Worm (Caenorhabditis elegans): ENCODE measurements around the gene gpa-4.

gpa-4 gene

ce11 chrIV:425995-426394 is 24.5 kb downstream of the gpa-4 start, which contains the start of gene garr-1:
Gene garr-1, plus strand, starts transcription at chrIV:426168.
- no peak for TF ChIP-seq pqm-1 (tag; optimal IDR thresholded peaks at IDR 0.05)
- no peak for TF ChIP-seq ama-1 (optimal IDR thresholded peaks at IDR 0.05)
- TF ChIP-seq nhr-43 (tag; optimal IDR thresholded peaks at IDR 0.05; ENCODE audit: poor library complexity, severe bottlenecking) = no peak
- TF ChIP-seq nfya-1 (tag; optimal IDR thresholded peaks at IDR 0.05; ENCODE audit: insufficient read depth) = no peak
- no peak for TF ChIP-seq snpc-4 (tag; optimal IDR thresholded peaks at IDR 0.05)
- no peak for TF ChIP-seq fkh-10 (GFP tag; optimal IDR thresholded peaks at IDR 0.05)
- TF ChIP-seq unc-62 (GFP tag; optimal IDR thresholded peaks at IDR 0.05) = no peak
- no peak for TF ChIP-seq lsy-12 (tag; optimal IDR thresholded peaks at IDR 0.05)
- no peak for TF ChIP-seq nhr-23 (tag; optimal IDR thresholded peaks at IDR 0.05)
- TF ChIP-seq lin-39 (tag; optimal IDR thresholded peaks at IDR 0.05) = no peak
- TF ChIP-seq nhr-77 (tag; optimal IDR thresholded peaks at IDR 0.05) = no peak
- TF ChIP-seq egl-5 (tag; optimal IDR thresholded peaks at IDR 0.05) = no peak
- TF ChIP-seq skn-1 (tag; optimal IDR thresholded peaks at IDR 0.05) = no peak
- TF ChIP-seq nhr-11 (tag; optimal IDR thresholded peaks at IDR 0.05) = no peak
- TF ChIP-seq tbx-2 (tag; optimal IDR thresholded peaks at IDR 0.05) = no peak

DNA sequence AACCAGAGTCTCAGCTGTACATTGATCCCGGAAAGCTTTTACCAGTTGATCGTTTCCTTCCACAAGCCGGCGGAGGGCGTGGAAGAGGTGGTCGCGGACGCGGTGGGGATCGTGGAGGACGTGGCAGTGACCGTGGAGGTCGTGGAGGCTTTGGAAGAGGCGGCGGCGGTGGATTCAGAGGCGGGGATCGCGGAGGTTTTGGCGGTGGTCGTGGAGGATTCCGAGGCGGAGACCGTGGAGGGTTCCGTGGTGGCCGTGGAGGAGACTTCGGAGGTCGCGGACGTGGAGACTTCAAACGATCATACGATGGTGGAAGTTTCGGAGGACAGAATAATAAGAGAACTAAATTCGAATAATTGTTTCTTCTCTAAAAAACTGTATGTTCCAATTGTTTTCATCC is 25.1 kb downstream of the gpa-4 start:
- TF ChIP-seq lin-39 (tag; optimal IDR thresholded peaks at IDR 0.05) (no peak), nhr-76 (tag; optimal IDR thresholded peaks at IDR 0.05) (no peak), nhr-11 (tag; optimal IDR thresholded peaks at IDR 0.05) (no peak), lsy-12 (tag; optimal IDR thresholded peaks at IDR 0.05) (no peak), ceh-82 (tag; optimal IDR thresholded peaks at IDR 0.05) (no peak), R02D3.7 (tag; optimal IDR thresholded peaks at IDR 0.05) (no peak), daf-12 (tag; optimal IDR thresholded peaks at IDR 0.05) (no peak), nhr-67 (tag; optimal IDR thresholded peaks at IDR 0.05) (no peak), jun-1 (tag; optimal IDR thresholded peaks at IDR 0.05) (no peak), fkh-10 (GFP tag; optimal IDR thresholded peaks at IDR 0.05) (no peak), tbx-2 (tag; optimal IDR thresholded peaks at IDR 0.05) (no peak), egl-5 (tag; optimal IDR thresholded peaks at IDR 0.05) (no peak), nfya-1 (tag; optimal IDR thresholded peaks at IDR 0.05; ENCODE audit: insufficient read depth) (no peak), ZK546.5 (tag; optimal IDR thresholded peaks at IDR 0.05) (no peak), nhr-28 (tag; optimal IDR thresholded peaks at IDR 0.05) (no peak), skn-1 (tag; optimal IDR thresholded peaks at IDR 0.05) (no peak)

DNA sequence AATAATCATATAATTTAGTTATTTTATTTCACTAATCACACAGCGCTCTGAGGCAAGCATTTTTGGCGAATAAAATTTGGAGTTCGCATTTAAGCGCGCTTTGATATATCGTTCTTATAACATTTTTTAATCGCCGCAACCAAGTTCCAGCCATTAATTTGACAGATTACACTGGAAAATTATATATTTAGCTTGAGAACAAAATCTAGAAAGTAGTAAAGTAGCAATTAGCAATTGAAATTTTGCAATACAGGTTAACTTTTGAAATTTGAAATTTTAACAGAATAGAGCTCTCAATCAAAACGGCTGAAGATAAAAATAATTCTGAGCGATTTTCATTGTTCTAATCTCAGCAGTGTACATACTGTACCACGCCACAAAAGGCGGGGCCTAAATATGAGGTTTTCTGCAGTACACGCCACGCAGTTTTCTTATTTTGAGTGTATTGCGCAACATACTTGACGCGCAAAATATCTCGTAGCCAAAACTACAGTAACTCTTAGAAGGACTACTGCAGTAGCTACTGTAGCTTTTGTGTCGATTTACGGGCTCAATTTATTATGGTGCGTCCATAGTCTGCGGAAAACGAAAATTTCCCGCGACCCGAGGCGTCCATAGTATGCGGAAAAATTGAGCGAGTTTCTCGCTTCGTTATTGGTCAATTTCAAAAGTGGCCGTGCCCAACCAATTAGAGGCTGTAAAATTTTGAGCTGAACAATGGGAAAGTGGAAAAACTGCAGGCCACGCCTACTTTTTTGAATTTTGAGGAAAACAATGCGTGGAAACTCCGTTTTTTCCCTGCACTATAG is 25.8 kb downstream of the gpa-4 start:
- TF ChIP-seq nfya-1 (tag; optimal IDR thresholded peaks at IDR 0.05; ENCODE audit: insufficient read depth) (peak; percentile 28), ama-1 (optimal IDR thresholded peaks at IDR 0.05) (no peak)

ce11 chrIV:428869-429268 is 27.4 kb downstream of the gpa-4 start, which contains the start of gene Y66H1A.5:
Gene Y66H1A.5, minus strand, starts transcription at chrIV:429133.
- no peak for TF ChIP-seq elt-1 (tag; optimal IDR thresholded peaks at IDR 0.05)
- TF ChIP-seq pha-4 (tag; optimal IDR thresholded peaks at IDR 0.05) = peak; percentile 26
- peak; percentile 74 for TF ChIP-seq elt-2 (tag; optimal IDR thresholded peaks at IDR 0.05)
- TF ChIP-seq pqm-1 (tag; optimal IDR thresholded peaks at IDR 0.05) = peak; percentile 48

- no peak for TF ChIP-seq fkh-2 (tag; optimal IDR thresholded peaks at IDR 0.05)
- no peak for TF ChIP-seq eor-1 (tag; optimal IDR thresholded peaks at IDR 0.05)
- no peak for TF ChIP-seq pqm-1 (tag; optimal IDR thresholded peaks at IDR 0.05)
- no peak for TF ChIP-seq hmg-11 (tag; optimal IDR thresholded peaks at IDR 0.05)
- TF ChIP-seq mdl-1 (tag; optimal IDR thresholded peaks at IDR 0.05) = no peak
- no peak for TF ChIP-seq nfya-1 (tag; optimal IDR thresholded peaks at IDR 0.05; ENCODE audit: insufficient read depth)
- no peak for TF ChIP-seq lsy-12 (tag; optimal IDR thresholded peaks at IDR 0.05)
- no peak for TF ChIP-seq nhr-77 (tag; optimal IDR thresholded peaks at IDR 0.05)
- no peak for TF ChIP-seq mml-1 (tag; optimal IDR thresholded peaks at IDR 0.05)
Observed at ce11 chrIV:438384-438783, 36.9 kb downstream of the gpa-4 start.

- TF ChIP-seq pqm-1 (tag; optimal IDR thresholded peaks at IDR 0.05) (peak; percentile 37), pha-4 (tag; optimal IDR thresholded peaks at IDR 0.05) (peak; percentile 67), mdl-1 (tag; optimal IDR thresholded peaks at IDR 0.05) (no peak), elt-2 (tag; optimal IDR thresholded peaks at IDR 0.05) (peak; percentile 86)
Observed at ce11 chrIV:440509-440908, 39.0 kb downstream of the gpa-4 start, which contains the start of gene hum-8. Gene hum-8, minus strand, starts transcription at chrIV:440554.
